Worm (Caenorhabditis elegans): ENCODE results near the gene fbxb-74.

DNA sequence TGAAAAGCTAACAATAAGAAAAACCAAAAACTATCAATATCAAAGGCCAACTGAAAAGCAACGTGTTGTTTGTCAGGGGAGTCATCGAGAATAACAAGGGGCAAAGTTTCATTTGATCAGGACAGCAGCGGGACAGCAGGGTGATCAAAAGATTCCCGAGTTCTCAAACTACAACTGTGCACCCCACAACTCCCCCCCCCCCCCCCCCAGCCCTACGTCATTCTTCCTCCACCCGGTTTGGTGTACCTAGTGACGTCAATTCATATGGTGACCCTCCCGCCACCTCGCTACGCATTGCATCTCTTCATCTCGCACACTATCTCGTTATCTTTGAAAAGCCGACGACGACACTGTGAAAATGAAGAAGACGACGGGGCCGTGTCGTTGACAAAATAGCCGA is 34.7 kb upstream of the fbxb-74 start:
- TF ChIP-seq mdl-1 (tag; optimal IDR thresholded peaks at IDR 0.05), result no peak
- no peak for TF ChIP-seq nhr-25 (tag; optimal IDR thresholded peaks at IDR 0.05)
- TF ChIP-seq elt-3 (tag; optimal IDR thresholded peaks at IDR 0.05), result no peak
- TF ChIP-seq F13H6.1 (tag; optimal IDR thresholded peaks at IDR 0.05), result no peak
- TF ChIP-seq sma-9 (GFP tag; optimal IDR thresholded peaks at IDR 0.05), result no peak
- no peak for TF ChIP-seq sma-9 (tag; optimal IDR thresholded peaks at IDR 0.05)
- TF ChIP-seq ztf-4 (tag; optimal IDR thresholded peaks at IDR 0.05), result no peak
- no peak for TF ChIP-seq lin-11 (tag; optimal IDR thresholded peaks at IDR 0.05)

All from whole organism, L2 larva.